Worm (Caenorhabditis elegans) whole organism, early embryonic: Measurements from ENCODE around the gene snfc-5.

Source experiments
- aly-1 ChIP-seq: sonication (generic microtip); optimal IDR thresholded peaks from 2 replicates; lab custom pipeline; 2016; ENCODE audit warnings: missing genetic modification characterization, missing compliant biosample characterization
- ceh-36 ChIP-seq: sonication (generic microtip); optimal IDR thresholded peaks from 2 replicates; lab custom pipeline; 2016; ENCODE audit warnings: missing genetic modification characterization, inconsistent platforms, missing compliant biosample characterization
- flt-1 ChIP-seq: fragments of 200-800 bp; sonication (Bioruptor generic); IDR thresholded peaks from 2 replicates; pipeline ENCODE4 v1.3.6; 2022; ENCODE audit warnings: missing genetic modification characterization, missing compliant biosample characterization
- tbx-11 ChIP-seq: fragments of 200-800 bp; sonication (Bioruptor generic); IDR thresholded peaks from 2 replicates; pipeline ENCODE4 v1.3.6; 2022; ENCODE audit warnings: missing genetic modification characterization, missing compliant biosample characterization
- tbx-37 ChIP-seq: fragments of 200-800 bp; sonication (Bioruptor generic); conservative IDR thresholded peaks from 2 replicates; pipeline ENCODE4 v1.3.6; 2022; ENCODE audit warnings: missing genetic modification reagents, missing genetic modification characterization, missing compliant biosample characterization

ce11 chrIII:4429402-4429801, 24.8 kb downstream of the snfc-5 start, which contains the start of gene C28A5.6:
- no peak for TF ChIP-seq tbx-37 (GFP tag; lab: Robert Waterston, UW)
- no peak for TF ChIP-seq aly-1
- TF ChIP-seq flt-1 (GFP tag; lab: Robert Waterston, UW): no peak
- TF ChIP-seq ceh-36 (tag; lab: Kevin White, UChicago): no peak
- TF ChIP-seq tbx-11: no peak
